Worm (Caenorhabditis elegans) whole organism, mixed stage, embryonic: Measurements from ENCODE around the gene cka-1.
"Not testable (repeated sequence)": the region's sequence is repeated elsewhere in the genome, so short reads cannot be mapped to it uniquely, and the experiment has no call there.

Experiments used
- M03D4.4 ChIP-seq: sonication (generic microtip); optimal IDR thresholded peaks from 2 replicates; lab custom pipeline; 2017; ENCODE audit warnings: mild to moderate bottlenecking, missing genetic modification characterization, missing compliant biosample characterization
- bed-3 ChIP-seq: fragments of 200-800 bp; sonication (Bioruptor generic); optimal IDR thresholded peaks from 3 replicates; lab custom pipeline; 2018; ENCODE audit warnings: mild to moderate bottlenecking, missing genetic modification characterization, moderate library complexity, missing compliant biosample characterization
- ceh-39 ChIP-seq: fragments of 150-350 bp; optimal IDR thresholded peaks from 2 replicates; lab custom pipeline; 2014; ENCODE audit warnings: missing biosample characterization, missing genetic modification characterization
- ceh-43 ChIP-seq: fragments of 200-800 bp; sonication (Bioruptor generic); optimal IDR thresholded peaks from 2 replicates; lab custom pipeline; 2018; ENCODE audit warnings: mild to moderate bottlenecking, missing genetic modification characterization, moderate library complexity, missing compliant biosample characterization
- ceh-83 ChIP-seq: fragments of 200-800 bp; sonication (Bioruptor generic); optimal IDR thresholded peaks from 2 replicates; lab custom pipeline; 2018; ENCODE audit warnings: mild to moderate bottlenecking, missing genetic modification characterization, missing compliant biosample characterization
- ces-1 ChIP-seq: fragments of 150-350 bp; optimal IDR thresholded peaks from 2 replicates; lab custom pipeline; 2014; ENCODE audit warnings: missing biosample characterization, missing genetic modification reagents, missing genetic modification characterization
- cnd-1 ChIP-seq: fragments of 200-800 bp; sonication (Bioruptor generic); optimal IDR thresholded peaks from 2 replicates; lab custom pipeline; 2018; ENCODE audit warnings: mild to moderate bottlenecking, missing genetic modification characterization, missing compliant biosample characterization
- drap-1 ChIP-seq: fragments of 200-800 bp; sonication (Bioruptor generic); optimal IDR thresholded peaks from 3 replicates; lab custom pipeline; 2018; ENCODE audit warnings: mild to moderate bottlenecking, missing genetic modification characterization, missing compliant biosample characterization
- elt-1 ChIP-seq: sonication (generic microtip); optimal IDR thresholded peaks from 2 replicates; lab custom pipeline; 2017; ENCODE audit warnings: missing genetic modification characterization, mild to moderate bottlenecking, missing compliant biosample characterization, antibody characterized with exemption, moderate library complexity, borderline replicate concordance; ENCODE audit not compliant: insufficient read depth
- elt-3 ChIP-seq: fragments of 150-350 bp; optimal IDR thresholded peaks from 2 replicates; lab custom pipeline; 2014; ENCODE audit warnings: missing biosample characterization, missing genetic modification characterization
- ham-2 ChIP-seq: fragments of 200-800 bp; sonication (Bioruptor generic); optimal IDR thresholded peaks from 2 replicates; lab custom pipeline; 2018; ENCODE audit warnings: mild to moderate bottlenecking, missing genetic modification characterization, missing compliant biosample characterization
- lin-13 ChIP-seq: fragments of 150-350 bp; optimal IDR thresholded peaks from 2 replicates; lab custom pipeline; 2014; ENCODE audit warnings: missing biosample characterization, missing genetic modification characterization
- lin-32 ChIP-seq: fragments of 200-800 bp; sonication (Bioruptor generic); optimal IDR thresholded peaks from 2 replicates; lab custom pipeline; 2018; ENCODE audit warnings: mild to moderate bottlenecking, missing genetic modification characterization, missing compliant biosample characterization
- lsy-2 ChIP-seq: fragments of 150-350 bp; optimal IDR thresholded peaks from 2 replicates; lab custom pipeline; 2014; ENCODE audit warnings: missing biosample characterization, missing genetic modification characterization
- mab-5 ChIP-seq: fragments of 150-350 bp; optimal IDR thresholded peaks from 2 replicates; lab custom pipeline; 2014; ENCODE audit warnings: missing biosample characterization, missing genetic modification characterization
- mep-1 ChIP-seq: fragments of 150-350 bp; optimal IDR thresholded peaks from 2 replicates; lab custom pipeline; 2017; ENCODE audit warnings: missing biosample characterization, missing genetic modification reagents, missing genetic modification characterization, inconsistent platforms
- mls-2 ChIP-seq: sonication (generic microtip); optimal IDR thresholded peaks from 2 replicates; lab custom pipeline; 2016; ENCODE audit warnings: mild to moderate bottlenecking, missing genetic modification characterization, moderate library complexity, missing compliant biosample characterization
- nhr-2 ChIP-seq: fragments of 150-350 bp; optimal IDR thresholded peaks from 2 replicates; lab custom pipeline; 2014; ENCODE audit warnings: missing biosample characterization, missing genetic modification characterization
- nhr-237 ChIP-seq: fragments of 150-350 bp; optimal IDR thresholded peaks from 2 replicates; lab custom pipeline; 2014; ENCODE audit warnings: missing biosample characterization, missing genetic modification characterization
- nhr-28 ChIP-seq: fragments of 150-350 bp; optimal IDR thresholded peaks from 2 replicates; lab custom pipeline; 2014; ENCODE audit warnings: missing biosample characterization, missing genetic modification characterization
- nhr-76 ChIP-seq: sonication (generic microtip); optimal IDR thresholded peaks from 2 replicates; lab custom pipeline; 2017; ENCODE audit warnings: missing biosample characterization, missing genetic modification characterization
- pha-4 ChIP-seq: fragments of 150-350 bp; optimal IDR thresholded peaks from 2 replicates; lab custom pipeline; 2018; ENCODE audit warnings: missing biosample characterization, missing genetic modification reagents, missing genetic modification characterization
- sem-2 ChIP-seq: fragments of 200-800 bp; sonication (Bioruptor generic); optimal IDR thresholded peaks from 2 replicates; lab custom pipeline; 2018; ENCODE audit warnings: mild to moderate bottlenecking, missing genetic modification characterization, missing compliant biosample characterization
- snpc-4 ChIP-seq: fragments of 150-350 bp; optimal IDR thresholded peaks from 2 replicates; lab custom pipeline; 2014; ENCODE audit warnings: missing biosample characterization, missing genetic modification characterization
- unc-120 ChIP-seq: sonication (generic microtip); optimal IDR thresholded peaks from 2 replicates; lab custom pipeline; 2017; ENCODE audit warnings: missing genetic modification characterization, missing compliant biosample characterization; ENCODE audit not compliant: poor library complexity, severe bottlenecking
- unc-39 ChIP-seq: fragments of 150-350 bp; optimal IDR thresholded peaks from 2 replicates; lab custom pipeline; 2014; ENCODE audit warnings: missing biosample characterization, missing genetic modification characterization
- unc-62 ChIP-seq: fragments of 150-350 bp; optimal IDR thresholded peaks from 2 replicates; lab custom pipeline; 2014; ENCODE audit warnings: missing biosample characterization, missing genetic modification reagents, missing genetic modification characterization
- zip-8 ChIP-seq: fragments of 150-350 bp; optimal IDR thresholded peaks from 2 replicates; lab custom pipeline; 2014; ENCODE audit warnings: missing biosample characterization, missing genetic modification characterization
- ztf-11 ChIP-seq: fragments of 150-350 bp; optimal IDR thresholded peaks from 2 replicates; lab custom pipeline; 2014; ENCODE audit warnings: missing biosample characterization, missing genetic modification characterization

Gene cka-1

ce11 chrIV:9692874-9693273 lies 44.5 kb downstream of the cka-1 start, which contains the start of gene twk-9:
TSS of gene twk-9 (plus strand) at chrIV:9693174.
- TF ChIP-seq M03D4.4 (tag; lab: Kevin White, UChicago) = no peak
- TF ChIP-seq elt-3 (tag; lab: Kevin White, UChicago) = no peak
- TF ChIP-seq nhr-2 = no peak
- TF ChIP-seq nhr-28 (tag; lab: Kevin White, UChicago) = no peak
- no peak for TF ChIP-seq unc-62 (GFP tag; lab: Kevin White, UChicago)
- TF ChIP-seq zip-8 = no peak
- TF ChIP-seq nhr-237 (tag; lab: Kevin White, UChicago) = no peak
- TF ChIP-seq lsy-2 = no peak
- no peak for TF ChIP-seq mls-2 (tag; lab: Kevin White, UChicago)
- TF ChIP-seq drap-1 (GFP tag; lab: Kevin White, UChicago) = no peak
- TF ChIP-seq sem-2 (GFP tag; lab: Kevin White, UChicago) = no peak
- TF ChIP-seq unc-39 (tag; lab: Kevin White, UChicago) = no peak
- TF ChIP-seq ztf-11 (tag; lab: Kevin White, UChicago) = no peak
- no peak for TF ChIP-seq cnd-1 (tag; lab: Kevin White, UChicago)
- TF ChIP-seq lin-13 (tag; lab: Kevin White, UChicago) = no peak
- TF ChIP-seq mep-1 (tag; lab: Kevin White, UChicago) = no peak
- no peak for TF ChIP-seq pha-4 (tag; lab: Kevin White, UChicago)
- TF ChIP-seq mab-5 (tag; lab: Kevin White, UChicago) = no peak
- TF ChIP-seq ham-2 (GFP tag; lab: Kevin White, UChicago) = no peak
- no peak for TF ChIP-seq snpc-4

ce11 chrIV:9690644-9691043 lies 46.8 kb downstream of the cka-1 start, which contains the start of gene sdz-36:
TSS of gene sdz-36 (plus strand) at chrIV:9690944.
- TF ChIP-seq cnd-1 (tag; lab: Kevin White, UChicago) (no peak), ceh-83 (GFP tag; lab: Kevin White, UChicago) (no peak), zip-8 (no peak), pha-4 (tag; lab: Kevin White, UChicago) (no peak), lin-32 (GFP tag; lab: Kevin White, UChicago) (no peak), snpc-4 (no peak)

- TF ChIP-seq unc-120, unc-39, ceh-39 (tag; lab: Kevin White, UChicago): not testable (repeated sequence)
Observed at ce11 chrIV:9688715-9689114, 48.7 kb downstream of the cka-1 start, which contains the start of gene msp-76. TSS of gene msp-76 (plus strand) at chrIV:9689015.

DNA sequence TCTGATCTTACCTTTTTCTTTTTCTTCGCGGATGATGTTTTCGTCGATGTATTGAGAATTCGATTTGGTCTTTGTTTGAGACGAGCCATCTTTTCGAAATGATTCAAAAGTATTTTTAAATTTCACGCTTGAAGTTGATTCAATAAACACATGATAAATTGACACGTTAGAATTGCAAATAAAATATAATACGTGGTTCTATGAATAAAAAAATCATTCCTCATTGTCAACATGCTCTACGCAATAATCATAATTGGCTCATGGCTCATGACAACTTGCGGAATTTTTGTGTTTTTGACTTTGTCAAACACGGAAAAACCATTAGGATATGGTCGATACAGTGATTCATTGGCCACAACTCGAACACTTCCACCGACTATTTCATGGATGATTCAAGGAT lies 54.0 kb downstream of the cka-1 start, which contains the start of the genes htas-1 and ZK1251.3:
Gene htas-1 (minus strand): TSS at position 101 of the 400 bp plus-strand sequence.
Gene ZK1251.3 (plus strand): TSS at position 226 of the 400 bp plus-strand sequence.
- TF ChIP-seq zip-8 = no peak
- no peak for TF ChIP-seq nhr-2
- no peak for TF ChIP-seq nhr-28 (tag; lab: Kevin White, UChicago)
- no peak for TF ChIP-seq mab-5 (tag; lab: Kevin White, UChicago)
- no peak for TF ChIP-seq sem-2 (GFP tag; lab: Kevin White, UChicago)
- no peak for TF ChIP-seq unc-62 (GFP tag; lab: Kevin White, UChicago)
- no peak for TF ChIP-seq ztf-11 (tag; lab: Kevin White, UChicago)
- no peak for TF ChIP-seq ceh-43 (GFP tag; lab: Kevin White, UChicago)
- TF ChIP-seq lin-32 (GFP tag; lab: Kevin White, UChicago) = no peak
- no peak for TF ChIP-seq unc-120 (tag; lab: Kevin White, UChicago)
- no peak for TF ChIP-seq cnd-1 (tag; lab: Kevin White, UChicago)
- no peak for TF ChIP-seq pha-4 (tag; lab: Kevin White, UChicago)
- TF ChIP-seq M03D4.4 (tag; lab: Kevin White, UChicago) = no peak
- no peak for TF ChIP-seq elt-1
- no peak for TF ChIP-seq elt-3 (tag; lab: Kevin White, UChicago)

DNA sequence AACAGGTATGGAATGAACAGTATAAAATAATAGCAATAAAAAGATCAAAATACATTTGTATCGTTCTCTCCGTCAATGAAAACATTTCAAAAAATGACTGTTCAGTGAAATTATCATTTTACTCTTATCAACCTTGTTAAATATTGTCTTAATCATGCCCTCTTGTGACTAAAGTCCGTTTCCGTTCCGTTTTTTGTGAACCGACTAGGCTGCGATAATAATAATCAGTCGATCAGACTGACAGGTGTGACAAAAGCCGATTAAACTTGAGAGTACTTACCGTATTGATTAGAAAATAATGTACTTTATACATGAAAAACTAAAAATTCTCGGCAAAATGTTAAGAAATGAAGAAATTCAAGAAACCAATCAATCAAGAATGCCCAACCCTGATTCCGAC lies 54.9 kb downstream of the cka-1 start, which contains the start of gene ins-7:
Gene ins-7 (minus strand): TSS at position 332 of the 400 bp plus-strand sequence.
- TF ChIP-seq ztf-11 (tag; lab: Kevin White, UChicago) (no peak), sem-2 (GFP tag; lab: Kevin White, UChicago) (no peak), ces-1 (GFP tag; lab: Kevin White, UChicago) (no peak), ceh-39 (tag; lab: Kevin White, UChicago) (no peak), zip-8 (no peak), bed-3 (GFP tag; lab: Kevin White, UChicago) (no peak), nhr-76 (tag; lab: Kevin White, UChicago) (no peak), nhr-237 (tag; lab: Kevin White, UChicago) (no peak), unc-62 (GFP tag; lab: Kevin White, UChicago) (no peak)
